Fruit fly (Drosophila melanogaster) whole organism, embryonic: ENCODE results near the gene CG9986.
A peak's percentile ranks its signal among the peaks of the same experiment; 100 is the strongest.

Experiments
- Aef1 ChIP-seq: fragments of 200-800 bp; sonication (Bioruptor generic); IDR thresholded peaks from 3 replicates; pipeline ENCODE4 v1.3.6; 2022; ENCODE audit warnings: missing biosample characterization, missing genetic modification characterization
- CG10147 ChIP-seq: fragments of 200-800 bp; sonication (Bioruptor generic); optimal IDR thresholded peaks from 2 replicates; lab custom pipeline; 2019; ENCODE audit warnings: missing biosample characterization, mild to moderate bottlenecking, missing genetic modification characterization, moderate library complexity
- CG10979 ChIP-seq: fragments of 200-800 bp; sonication (Bioruptor generic); optimal IDR thresholded peaks from 2 replicates; lab custom pipeline; 2018; ENCODE audit warnings: missing biosample characterization, mild to moderate bottlenecking, missing genetic modification characterization, moderate library complexity
- CG11560 ChIP-seq: fragments of 200-800 bp; sonication (Bioruptor generic); IDR thresholded peaks from 3 replicates; pipeline ENCODE4 v1.3.6; 2022; ENCODE audit warnings: missing biosample characterization, missing genetic modification characterization
- CG12391 ChIP-seq: fragments of 200-800 bp; sonication (Bioruptor generic); optimal IDR thresholded peaks from 3 replicates; lab custom pipeline; 2018; ENCODE audit warnings: missing biosample characterization, mild to moderate bottlenecking, missing genetic modification characterization, moderate library complexity
- CG14710 ChIP-seq: fragments of 200-800 bp; sonication (Bioruptor generic); optimal IDR thresholded peaks from 3 replicates; lab custom pipeline; 2019; ENCODE audit warnings: missing biosample characterization, mild to moderate bottlenecking, missing genetic modification characterization, moderate library complexity
- CG17361 ChIP-seq: fragments of 200-800 bp; sonication (Bioruptor generic); IDR thresholded peaks from 3 replicates; pipeline ENCODE4 v1.3.6; 2022; ENCODE audit warnings: missing biosample characterization, missing genetic modification characterization
- CG31441 ChIP-seq: fragments of 200-800 bp; sonication (Bioruptor generic); IDR thresholded peaks from 2 replicates; pipeline ENCODE4 v1.3.6; 2022; ENCODE audit warnings: missing biosample characterization, missing genetic modification characterization
- CG33557 ChIP-seq: fragments of 200-800 bp; sonication (Bioruptor generic); optimal IDR thresholded peaks from 2 replicates; lab custom pipeline; 2019; ENCODE audit warnings: missing biosample characterization, mild to moderate bottlenecking, missing genetic modification characterization, moderate library complexity
- CG34422 ChIP-seq: fragments of 200-800 bp; sonication (Bioruptor generic); IDR thresholded peaks from 3 replicates; pipeline ENCODE4 v1.3.6; 2022; ENCODE audit warnings: missing biosample characterization, missing genetic modification characterization
- CG43689 ChIP-seq: fragments of 200-800 bp; sonication (Bioruptor generic); IDR thresholded peaks from 2 replicates; pipeline ENCODE4 v1.3.6; 2022; ENCODE audit warnings: missing biosample characterization, missing genetic modification characterization
- CG4707 ChIP-seq: fragments of 200-800 bp; sonication (Bioruptor generic); optimal IDR thresholded peaks from 2 replicates; lab custom pipeline; 2018; ENCODE audit warnings: missing biosample characterization, mild to moderate bottlenecking, missing genetic modification characterization, moderate library complexity
- CG6683 ChIP-seq: fragments of 200-800 bp; sonication (Bioruptor generic); optimal IDR thresholded peaks from 2 replicates; lab custom pipeline; 2017; ENCODE audit warnings: missing biosample characterization, mild to moderate bottlenecking, missing genetic modification characterization, missing genetic modification reagents
- CG6791 ChIP-seq: fragments of 200-800 bp; sonication (Bioruptor generic); IDR thresholded peaks from 3 replicates; pipeline ENCODE4 v1.3.6; 2022; ENCODE audit warnings: missing biosample characterization, missing genetic modification characterization; ENCODE audit not compliant: partially characterized antibody
- CG6813 ChIP-seq: fragments of 200-800 bp; sonication (Bioruptor generic); optimal IDR thresholded peaks from 2 replicates; lab custom pipeline; 2017; ENCODE audit warnings: missing biosample characterization, missing genetic modification characterization, mild to moderate bottlenecking, moderate library complexity, missing genetic modification reagents
- CG7556 ChIP-seq: fragments of 200-800 bp; sonication (Bioruptor generic); optimal IDR thresholded peaks from 2 replicates; lab custom pipeline; 2017; ENCODE audit warnings: missing biosample characterization, mild to moderate bottlenecking, missing genetic modification characterization
- Deaf1 ChIP-seq: fragments of 200-800 bp; optimal IDR thresholded peaks from 3 replicates; lab custom pipeline; 2019; ENCODE audit warnings: missing biosample characterization, mild to moderate bottlenecking, missing genetic modification characterization, moderate library complexity
- Ets65A ChIP-seq: fragments of 200-800 bp; sonication (Bioruptor generic); peaks from one replicate; lab custom pipeline; 2016; ENCODE audit warnings: missing biosample characterization, missing genetic modification characterization
- Hey ChIP-seq: fragments of 200-800 bp; sonication (Bioruptor generic); optimal IDR thresholded peaks from 3 replicates; lab custom pipeline; 2018; ENCODE audit warnings: missing biosample characterization, mild to moderate bottlenecking, missing genetic modification characterization
- Lhr ChIP-seq: fragments of 200-800 bp; sonication (Bioruptor generic); optimal IDR thresholded peaks from 3 replicates; lab custom pipeline; 2017; ENCODE audit warnings: mild to moderate bottlenecking, missing biosample characterization, missing genetic modification reagents, missing genetic modification characterization
- Med ChIP-seq: fragments of 200-800 bp; sonication (Bioruptor generic); peaks from one replicate; lab custom pipeline; 2016; ENCODE audit warnings: missing biosample characterization, missing genetic modification characterization, mild to moderate bottlenecking, inconsistent platforms, moderate library complexity
- Nf-YB ChIP-seq: fragments of 200-800 bp; sonication (Bioruptor generic); optimal IDR thresholded peaks from 3 replicates; lab custom pipeline; 2019; ENCODE audit warnings: missing biosample characterization, mild to moderate bottlenecking, missing genetic modification characterization, moderate library complexity
- Side ChIP-seq: fragments of 200-800 bp; sonication (Bioruptor generic); optimal IDR thresholded peaks from 2 replicates; lab custom pipeline; 2016; ENCODE audit warnings: missing biosample characterization, missing genetic modification characterization
- Sry-β ChIP-seq: fragments of 200-800 bp; sonication (Bioruptor generic); optimal IDR thresholded peaks from 2 replicates; lab custom pipeline; 2018; ENCODE audit warnings: missing biosample characterization, mild to moderate bottlenecking, missing genetic modification characterization, moderate library complexity
- Tbp ChIP-seq: fragments of >200 bp; optimal IDR thresholded peaks from 2 replicates; lab custom pipeline; 2018; ENCODE audit warnings: missing biosample characterization, missing genetic modification characterization
- al ChIP-seq: fragments of 200-800 bp; sonication (Bioruptor generic); IDR thresholded peaks from 2 replicates; pipeline ENCODE4 v1.3.6; 2022; ENCODE audit warnings: missing biosample characterization, missing genetic modification characterization
- bbx ChIP-seq: fragments of 200-800 bp; sonication (Bioruptor generic); IDR thresholded peaks from 2 replicates; pipeline ENCODE4 v1.3.6; 2022; ENCODE audit warnings: missing biosample characterization, missing genetic modification characterization; ENCODE audit not compliant: partially characterized antibody
- chinmo ChIP-seq: fragments of 200-800 bp; sonication (Bioruptor generic); IDR thresholded peaks from 4 replicates; pipeline ENCODE4 v1.3.6; 2022; ENCODE audit warnings: missing biosample characterization, missing genetic modification characterization; ENCODE audit not compliant: partially characterized antibody
- dmrt99B ChIP-seq: fragments of 200-800 bp; sonication (Bioruptor generic); optimal IDR thresholded peaks from 2 replicates; lab custom pipeline; 2018; ENCODE audit warnings: missing biosample characterization, mild to moderate bottlenecking, missing genetic modification characterization, moderate library complexity
- emc ChIP-seq: fragments of 200-800 bp; sonication (Bioruptor generic); optimal IDR thresholded peaks from 2 replicates; lab custom pipeline; 2016; ENCODE audit warnings: missing biosample characterization, missing genetic modification characterization
- grn ChIP-seq: fragments of 200-800 bp; sonication (Bioruptor generic); optimal IDR thresholded peaks from 3 replicates; lab custom pipeline; 2017; ENCODE audit warnings: missing biosample characterization, missing genetic modification characterization
- gsb-n ChIP-seq: fragments of 200-800 bp; sonication (Bioruptor generic); optimal IDR thresholded peaks from 3 replicates; lab custom pipeline; 2018; ENCODE audit warnings: missing biosample characterization, mild to moderate bottlenecking, missing genetic modification characterization
- lilli ChIP-seq: fragments of 200-800 bp; sonication (Bioruptor generic); optimal IDR thresholded peaks from 3 replicates; lab custom pipeline; 2016; ENCODE audit warnings: missing biosample characterization, missing genetic modification characterization
- luna ChIP-seq: fragments of 200-800 bp; sonication (Bioruptor generic); optimal IDR thresholded peaks from 2 replicates; lab custom pipeline; 2016; ENCODE audit warnings: missing biosample characterization, missing genetic modification characterization
- mirr ChIP-seq: fragments of 200-800 bp; sonication (Bioruptor generic); optimal IDR thresholded peaks from 3 replicates; lab custom pipeline; 2018; ENCODE audit warnings: missing biosample characterization, mild to moderate bottlenecking, missing genetic modification characterization
- nerfin-1 ChIP-seq: fragments of 200-800 bp; sonication (Bioruptor generic); optimal IDR thresholded peaks from 3 replicates; lab custom pipeline; 2019; ENCODE audit warnings: missing biosample characterization, mild to moderate bottlenecking, missing genetic modification characterization, moderate library complexity
- nerfin-2 ChIP-seq: fragments of 200-800 bp; sonication (Bioruptor generic); IDR thresholded peaks from 2 replicates; pipeline ENCODE4 v1.3.6; 2022; ENCODE audit warnings: missing biosample characterization, missing genetic modification characterization; ENCODE audit not compliant: partially characterized antibody
- oc ChIP-seq: fragments of 200-800 bp; sonication (Bioruptor generic); optimal IDR thresholded peaks from 2 replicates; lab custom pipeline; 2018; ENCODE audit warnings: missing biosample characterization, mild to moderate bottlenecking, missing genetic modification characterization, moderate library complexity
- phol ChIP-seq: fragments of 200-800 bp; sonication (Bioruptor generic); optimal IDR thresholded peaks from 3 replicates; lab custom pipeline; 2018; ENCODE audit warnings: missing biosample characterization, mild to moderate bottlenecking, missing genetic modification characterization, moderate library complexity
- repo ChIP-seq: fragments of 200-800 bp; sonication (Bioruptor generic); optimal IDR thresholded peaks from 2 replicates; lab custom pipeline; 2016; ENCODE audit warnings: missing biosample characterization, missing genetic modification characterization
- unpg ChIP-seq: fragments of 200-800 bp; sonication (Bioruptor generic); optimal IDR thresholded peaks from 3 replicates; lab custom pipeline; 2018; ENCODE audit warnings: missing biosample characterization, mild to moderate bottlenecking, missing genetic modification characterization, moderate library complexity
- zfh1 ChIP-seq: fragments of 200-800 bp; sonication (Bioruptor generic); IDR thresholded peaks from 3 replicates; pipeline ENCODE4 v1.3.6; 2022; ENCODE audit warnings: missing biosample characterization, missing genetic modification characterization

Gene CG9986

dm6 chr3R:28572692-28573643 is 32.9 kb upstream of the CG9986 start (continued):
- no peak for TF ChIP-seq al (GFP tag; lab: Robert Waterston, UW)
- 0 out of 4 replicates have a peak, but pooled peaks have one; percentile 51 for TF ChIP-seq chinmo
- no peak for TF ChIP-seq Sry-β (GFP tag; lab: Kevin White, UChicago)
- no peak for TF ChIP-seq Deaf1 (tag; lab: Kevin White, UChicago)
- no peak for TF ChIP-seq CG11560
- no peak for TF ChIP-seq luna (GFP tag; lab: Kevin White, UChicago)
- TF ChIP-seq zfh1 (GFP tag; lab: Robert Waterston, UW), result no peak
- no peak for TF ChIP-seq CG6791 (GFP tag; lab: Robert Waterston, UW)
- no peak for TF ChIP-seq CG31441
- no peak for TF ChIP-seq Lhr (GFP tag; lab: Kevin White, UChicago)
- TF ChIP-seq CG33557 (GFP tag; lab: Kevin White, UChicago), result no peak
- TF ChIP-seq Ets65A (GFP tag; lab: Kevin White, UChicago), result peak; percentile 86
- peak; percentile 29 for TF ChIP-seq CG7556 (GFP tag; lab: Kevin White, UChicago)
- no peak for TF ChIP-seq nerfin-2 (GFP tag; lab: Robert Waterston, UW)
- TF ChIP-seq CG12391 (tag; lab: Kevin White, UChicago), result peak; percentile 2
- TF ChIP-seq phol (tag; lab: Kevin White, UChicago), result peak; percentile 19
- TF ChIP-seq repo, result no peak
- TF ChIP-seq CG43689, result no peak
- peak; percentile 5 for TF ChIP-seq mirr (GFP tag; lab: Kevin White, UChicago)
- TF ChIP-seq CG14710 (tag; lab: Kevin White, UChicago), result peak; percentile 40
- TF ChIP-seq CG6813, result no peak
- no peak for TF ChIP-seq emc (GFP tag; lab: Kevin White, UChicago)
- TF ChIP-seq Nf-YB (GFP tag; lab: Kevin White, UChicago), result peak; percentile 35
- peak; percentile 55 for TF ChIP-seq gsb-n (tag; lab: Kevin White, UChicago)
- no peak for TF ChIP-seq CG4707 (GFP tag; lab: Kevin White, UChicago)
- TF ChIP-seq dmrt99B, result peak; percentile 33
- TF ChIP-seq grn (GFP tag; lab: Kevin White, UChicago), result no peak
- TF ChIP-seq bbx (GFP tag; lab: Robert Waterston, UW), result no peak
- no peak for TF ChIP-seq unpg (GFP tag; lab: Kevin White, UChicago)
- TF ChIP-seq nerfin-1 (tag; lab: Kevin White, UChicago), result peak; percentile 8
- 0 out of 3 replicates have a peak, but pooled peaks have one; percentile 15 for TF ChIP-seq CG17361 (GFP tag; lab: Robert Waterston, UW)
- peak; percentile 39 for TF ChIP-seq CG10979 (tag; lab: Kevin White, UChicago)
- no peak for TF ChIP-seq CG34422 (GFP tag; lab: Robert Waterston, UW)
- no peak for TF ChIP-seq CG6683 (GFP tag; lab: Kevin White, UChicago)
- no peak for TF ChIP-seq lilli (GFP tag; lab: Kevin White, UChicago)
- TF ChIP-seq Aef1 (GFP tag; lab: Robert Waterston, UW), result no peak

- no peak for TF ChIP-seq Side (GFP tag; lab: Kevin White, UChicago)
- TF ChIP-seq Tbp (GFP tag; lab: Kevin White, UChicago), result no peak
- peak; percentile 41 for TF ChIP-seq gsb-n (tag; lab: Kevin White, UChicago)
- TF ChIP-seq Hey (tag; lab: Kevin White, UChicago), result peak; percentile 86
- TF ChIP-seq CG10147 (GFP tag; lab: Kevin White, UChicago), result no peak
- peak; percentile 26 for TF ChIP-seq Med
- TF ChIP-seq oc (tag; lab: Kevin White, UChicago), result peak; percentile 64
- TF ChIP-seq Deaf1 (tag; lab: Kevin White, UChicago), result no peak
- TF ChIP-seq, all 482 proteins: peak for 4
Measured at dm6 chr3R:28576838-28577237, 29.0 kb upstream of the CG9986 start.
